Fruit fly (Drosophila melanogaster) whole organism, prepupa: Measurements from ENCODE around the gene Antdh.

Source experiments
- CG8119 ChIP-seq: fragments of 200-800 bp; sonication (Bioruptor generic); IDR thresholded peaks from 3 replicates; pipeline ENCODE4 v1.3.6; 2022; ENCODE audit warnings: missing biosample characterization, missing genetic modification characterization
- Hr39 ChIP-seq: fragments of 200-800 bp; sonication (Bioruptor generic); optimal IDR thresholded peaks from 2 replicates; lab custom pipeline; 2016; ENCODE audit warnings: missing biosample characterization, missing genetic modification characterization
- Sox14 ChIP-seq: fragments of 200-800 bp; sonication (Bioruptor generic); optimal IDR thresholded peaks from 3 replicates; lab custom pipeline; 2016; ENCODE audit warnings: missing biosample characterization, missing genetic modification characterization
- spab ChIP-seq: fragments of 200-800 bp; sonication (Bioruptor generic); optimal IDR thresholded peaks from 2 replicates; lab custom pipeline; 2017; ENCODE audit warnings: missing biosample characterization, mild to moderate bottlenecking, missing genetic modification characterization, missing genetic modification reagents

DNA sequence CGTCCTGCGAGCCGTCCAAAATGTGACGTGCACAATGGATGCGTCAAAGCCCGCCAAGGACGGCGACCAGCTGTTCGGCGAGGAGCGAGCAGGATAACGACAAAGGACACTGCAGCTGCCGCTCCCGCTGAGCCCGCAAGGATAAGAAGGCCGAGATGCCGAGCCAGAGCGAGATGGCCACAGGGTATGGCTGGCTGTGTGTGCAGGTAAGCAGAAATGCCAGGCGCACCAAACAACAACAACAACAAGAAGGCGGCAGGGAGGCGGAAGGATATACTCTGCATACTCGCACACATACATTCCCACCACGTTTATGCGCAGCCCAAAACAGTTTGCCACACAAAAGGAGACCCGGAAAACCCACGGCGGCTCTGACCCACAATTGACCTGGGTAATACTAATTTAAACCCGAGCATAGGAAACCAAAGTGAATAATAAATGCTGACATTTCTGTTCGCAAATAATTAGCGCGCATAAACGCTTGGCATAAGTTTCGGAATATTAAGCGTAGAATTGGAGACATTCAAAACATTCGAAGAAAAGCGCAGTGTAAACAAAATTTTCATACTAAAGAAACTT, 22.2 kb downstream of the Antdh start:
- TF ChIP-seq CG8119 = peak; percentile 33; the same call in 1 of the 3 replicates
- TF ChIP-seq Hr39 (GFP tag; lab: Kevin White, UChicago) = peak; percentile 20
- peak; percentile 7 for TF ChIP-seq Sox14 (GFP tag; lab: Kevin White, UChicago)
- TF ChIP-seq spab (GFP tag; lab: Kevin White, UChicago) = no peak
